Worm (Caenorhabditis elegans): Measurements from ENCODE around the gene nhr-258.
A peak's percentile ranks its signal among the peaks of the same experiment; 100 is the strongest.

nhr-258 gene

ce11 chrIV:8048083-8048482, 3.3 kb downstream of the nhr-258 start:
- TF ChIP-seq nhr-41 (GFP tag; IDR thresholded peaks at IDR 0.05) = no peak
- TF ChIP-seq F26F4.8 (GFP tag; conservative IDR thresholded peaks at IDR 0.05) = no peak
- TF ChIP-seq lin-1 (GFP tag; IDR thresholded peaks at IDR 0.05) = no peak
- TF ChIP-seq sdz-12 (GFP tag; optimal IDR thresholded peaks at IDR 0.05) = no peak
- TF ChIP-seq D1046.2 (GFP tag; IDR thresholded peaks at IDR 0.05) = no peak
- no peak for TF ChIP-seq ama-1 (optimal IDR thresholded peaks at IDR 0.05)
- no peak for TF ChIP-seq ctbp-1 (GFP tag; IDR thresholded peaks at IDR 0.05)
- no peak for TF ChIP-seq mdt-29 (GFP tag; IDR thresholded peaks at IDR 0.05)
- no peak for TF ChIP-seq skn-1 (tag; optimal IDR thresholded peaks at IDR 0.05)
- TF ChIP-seq lir-3 (tag; optimal IDR thresholded peaks at IDR 0.05) = no peak
- TF ChIP-seq attf-4 (tag; optimal IDR thresholded peaks at IDR 0.05) = no peak
- TF ChIP-seq lim-7 (GFP tag; IDR thresholded peaks at IDR 0.05) = no peak
- no peak for TF ChIP-seq lin-13 (GFP tag; optimal IDR thresholded peaks at IDR 0.05)
- no peak for TF ChIP-seq lsy-2 (tag; optimal IDR thresholded peaks at IDR 0.05)
- no peak for TF ChIP-seq vab-7 (GFP tag; IDR thresholded peaks at IDR 0.05)
- TF ChIP-seq nhr-237 (tag; optimal IDR thresholded peaks at IDR 0.05) = no peak

- TF ChIP-seq ctbp-1 (GFP tag; IDR thresholded peaks at IDR 0.05) (no peak), dmd-6 (GFP tag; IDR thresholded peaks at IDR 0.05) (no peak), lin-38 (GFP tag; IDR thresholded peaks at IDR 0.05) (no peak), egl-43 (GFP tag; IDR thresholded peaks at IDR 0.05) (no peak), zfp-3 (GFP tag; conservative IDR thresholded peaks at IDR 0.05) (no peak), nhr-48 (tag; optimal IDR thresholded peaks at IDR 0.05) (no peak), fkh-10 (GFP tag; optimal IDR thresholded peaks at IDR 0.05) (no peak)
Observed at ce11 chrIV:8052694-8053093, 8.0 kb downstream of the nhr-258 start.

- peak in 1 of 2 experiments; percentile 70 for TF ChIP-seq unc-62 (GFP tag; optimal IDR thresholded peaks at IDR 0.05 in 1 of 2)
- TF ChIP-seq unc-62 (tag; optimal IDR thresholded peaks at IDR 0.05) = no peak
- TF ChIP-seq zfp-3 (GFP tag; conservative IDR thresholded peaks at IDR 0.05) = no peak
Observed at ce11 chrIV:8053955-8054354, 9.2 kb downstream of the nhr-258 start.

ce11 chrIV:8061267-8061666, 16.5 kb downstream of the nhr-258 start:
- TF ChIP-seq unc-130 (GFP tag; optimal IDR thresholded peaks at IDR 0.05) (peak; percentile 61), nhr-102 (tag; optimal IDR thresholded peaks at IDR 0.05) (no peak), snpc-1.2 (GFP tag; IDR thresholded peaks at IDR 0.05) (0 out of 2 replicates have a peak, but pooled peaks have one; percentile 35), saeg-2 (GFP tag; IDR thresholded peaks at IDR 0.05) (no peak)

DNA sequence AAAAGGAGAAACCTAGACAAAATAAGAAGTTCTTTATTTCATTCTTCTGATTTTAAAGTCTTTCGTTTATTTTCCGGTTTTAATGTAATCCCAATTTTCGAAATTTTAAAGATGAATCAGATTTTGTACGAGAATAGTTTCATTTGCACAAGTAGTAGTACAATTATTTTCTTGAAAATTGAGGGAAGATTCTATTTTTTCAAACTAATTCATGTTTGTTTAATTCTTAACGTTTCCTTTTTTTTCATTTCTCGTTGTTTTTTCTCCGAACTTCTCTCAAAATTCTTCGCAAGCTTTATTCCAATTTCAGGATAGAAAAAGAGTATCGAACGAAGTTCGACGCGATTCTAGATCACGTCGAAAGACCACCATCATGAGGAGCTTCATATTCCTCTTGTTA, 17.6 kb downstream of the nhr-258 start, which contains the start of gene sax-7:
Gene sax-7, plus strand, starts transcription at position 301 of the 400 bp plus-strand sequence.
- no peak for TF ChIP-seq D1046.2 (GFP tag; IDR thresholded peaks at IDR 0.05)
- no peak for TF ChIP-seq unc-130 (GFP tag; optimal IDR thresholded peaks at IDR 0.05)
- no peak for TF ChIP-seq ama-1 (optimal IDR thresholded peaks at IDR 0.05)
- TF ChIP-seq pha-4 (GFP tag; IDR thresholded peaks at IDR 0.05) = no peak
- TF ChIP-seq pha-4 (tag; optimal IDR thresholded peaks at IDR 0.05) = no peak
- TF ChIP-seq set-16 (GFP tag; IDR thresholded peaks at IDR 0.05) = no peak
- no peak for TF ChIP-seq F49E8.2 (tag; optimal IDR thresholded peaks at IDR 0.05; ENCODE audit: borderline replicate concordance)
- no peak for TF ChIP-seq tra-1 (GFP tag; IDR thresholded peaks at IDR 0.05)
- TF ChIP-seq Y75B8A.6 (GFP tag; IDR thresholded peaks at IDR 0.05) = no peak
- TF ChIP-seq F37D6.2 (tag; optimal IDR thresholded peaks at IDR 0.05) = no peak
- no peak for TF ChIP-seq F44E2.7 (GFP tag; IDR thresholded peaks at IDR 0.05)
- TF ChIP-seq dmd-6 (GFP tag; IDR thresholded peaks at IDR 0.05) = no peak
- no peak for TF ChIP-seq ceh-62 (tag; optimal IDR thresholded peaks at IDR 0.05)
- TF ChIP-seq hlh-11 (tag; optimal IDR thresholded peaks at IDR 0.05) = no peak
